Fruit fly (Drosophila melanogaster): ENCODE results near the gene CG17855.

DNA sequence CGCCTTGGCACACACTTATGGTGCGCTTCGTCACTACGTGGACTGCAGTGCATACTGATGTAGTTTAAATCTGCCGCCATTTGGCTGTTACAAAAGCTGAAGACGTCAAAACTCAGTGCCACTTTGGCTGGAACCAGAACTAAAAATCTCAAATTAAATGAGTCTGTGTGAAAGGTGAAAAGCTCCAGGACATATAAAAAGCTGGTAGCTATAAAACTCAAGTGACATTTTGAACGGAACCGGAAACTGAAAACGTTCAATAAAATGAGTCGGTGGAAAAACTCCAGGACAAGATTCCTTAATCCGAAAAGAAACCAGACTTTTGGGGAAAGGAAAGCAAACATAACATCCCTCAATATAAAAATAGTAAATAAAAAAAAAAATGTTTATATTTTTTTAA lies 49.5 kb upstream of the CG17855 start:
- TF ChIP-seq CG10348 (GFP tag; IDR thresholded peaks at IDR 0.05) (no peak), EcR (GFP tag; optimal IDR thresholded peaks at IDR 0.05) (no peak), Pif1B (GFP tag; optimal IDR thresholded peaks at IDR 0.05) (peak; percentile 68), fd96Ca (GFP tag; IDR thresholded peaks at IDR 0.05) (peak; percentile 71; the same call in 2 of the 3 replicates), CG9948 (tag; optimal IDR thresholded peaks at IDR 0.05) (peak; percentile 19), CG12605 (GFP tag; IDR thresholded peaks at IDR 0.05) (peak; percentile 71), CG8301 (tag; optimal IDR thresholded peaks at IDR 0.05) (peak; percentile 29), Snoo (tag; optimal IDR thresholded peaks at IDR 0.05) (peak; percentile 82), CG32121 (GFP tag; IDR thresholded peaks at IDR 0.05) (peak; percentile 70), CG17806 (tag; optimal IDR thresholded peaks at IDR 0.05) (peak; percentile 55), CG4496 (GFP tag; IDR thresholded peaks at IDR 0.05) (peak; percentile 94), rn (GFP tag; IDR thresholded peaks at IDR 0.05) (no peak)
